Worm (Caenorhabditis elegans) whole organism, L4/young adult: ENCODE measurements around the gene clec-261.

Source experiments
- W03F9.2 ChIP-seq: fragments of 150-350 bp; optimal IDR thresholded peaks from 2 replicates; lab custom pipeline; 2014; ENCODE audit warnings: missing biosample characterization, missing genetic modification characterization
- dao-5 ChIP-seq: sonication (generic microtip); optimal IDR thresholded peaks from 2 replicates; lab custom pipeline; 2016; ENCODE audit warnings: missing genotype, missing genetic modification characterization, moderate library complexity, missing compliant biosample characterization
- him-1 ChIP-seq: sonication (generic microtip); optimal IDR thresholded peaks from 2 replicates; lab custom pipeline; 2016; ENCODE audit warnings: missing genotype, missing genetic modification reagents, missing genetic modification characterization, missing compliant biosample characterization

Gene clec-261

DNA sequence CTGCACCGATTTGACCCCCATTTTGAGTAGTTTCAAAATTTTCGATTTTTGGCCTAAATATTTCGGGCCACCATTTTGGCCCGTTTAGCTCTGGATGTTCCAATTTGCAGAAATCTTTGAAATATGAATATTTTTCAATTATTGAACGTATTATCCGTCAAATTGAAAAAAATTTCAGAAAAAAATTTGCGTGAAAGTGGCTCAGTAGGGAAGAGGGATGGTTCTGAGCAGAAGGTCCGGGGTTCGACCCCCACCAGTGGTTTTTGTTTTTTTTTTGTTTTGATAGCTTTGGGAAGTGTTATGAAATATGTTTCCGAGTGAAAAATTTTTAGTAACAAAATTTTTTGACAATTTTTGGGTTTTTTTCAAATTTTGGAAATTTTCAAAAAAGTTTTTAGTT lies 15.0 kb downstream of the clec-261 start:
- TF ChIP-seq W03F9.2 (tag; lab: Kevin White, UChicago) = no peak
- no peak for TF ChIP-seq dao-5 (tag; lab: Kevin White, UChicago)
- TF ChIP-seq him-1 (tag; lab: Kevin White, UChicago) = no peak

DNA sequence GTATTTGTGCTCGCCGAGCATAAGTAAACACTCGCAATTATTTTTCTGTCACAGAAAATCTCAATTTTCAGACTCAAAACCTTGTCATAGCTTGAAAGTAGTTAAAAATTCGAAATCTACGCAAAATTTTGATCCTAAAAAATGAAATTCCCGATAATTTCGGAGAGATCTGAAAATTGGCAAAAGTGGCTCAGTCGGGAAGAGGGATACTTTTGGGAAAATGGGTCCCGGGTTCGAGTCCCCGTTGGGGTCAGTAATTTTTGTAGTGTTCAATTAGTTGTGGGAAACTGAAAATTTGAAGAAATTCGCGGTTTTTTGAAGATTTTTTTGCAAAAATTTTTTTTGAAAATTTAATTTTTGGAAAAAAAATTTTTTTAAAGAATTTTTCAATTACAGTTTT lies 17.4 kb downstream of the clec-261 start:
- TF ChIP-seq him-1 (tag; lab: Kevin White, UChicago) = no peak
- TF ChIP-seq W03F9.2 (tag; lab: Kevin White, UChicago) = no peak
- no peak for TF ChIP-seq dao-5 (tag; lab: Kevin White, UChicago)

DNA sequence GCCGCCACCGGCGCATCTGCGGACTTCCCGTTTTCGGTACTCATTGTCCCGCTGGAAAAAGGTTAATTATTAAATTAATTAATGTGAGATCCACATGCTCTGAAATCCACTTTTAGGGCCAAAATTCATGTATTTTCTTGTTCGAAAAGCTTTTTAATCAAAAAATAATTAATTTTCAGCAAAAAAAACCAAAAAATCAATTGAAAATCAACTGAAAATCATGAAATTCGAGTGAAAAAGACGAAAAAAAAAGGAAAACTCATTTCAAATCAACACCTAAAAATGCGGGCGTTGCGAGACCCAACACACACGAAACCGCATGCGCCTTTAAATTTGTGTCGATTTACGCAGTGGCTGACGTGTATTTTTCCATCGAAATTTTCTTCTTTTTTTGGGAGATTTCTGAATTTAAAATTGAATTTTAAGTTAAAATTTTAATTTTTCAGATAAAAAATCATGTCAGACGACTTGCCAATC lies 24.6 kb downstream of the clec-261 start, which contains the start of the genes prmt-1 and cdkr-3:
Gene prmt-1 (minus strand): TSS at position 51 of the 477 bp plus-strand sequence.
Gene cdkr-3 (plus strand): TSS at position 447 of the 477 bp plus-strand sequence.
- TF ChIP-seq him-1 (tag; lab: Kevin White, UChicago) (no peak), W03F9.2 (tag; lab: Kevin White, UChicago) (peak; percentile 71)

- TF ChIP-seq W03F9.2 (tag; lab: Kevin White, UChicago) = no peak
- no peak for TF ChIP-seq dao-5 (tag; lab: Kevin White, UChicago)
- no peak for TF ChIP-seq him-1 (tag; lab: Kevin White, UChicago)
Observed at ce11 chrV:20266992-20267391, 27.3 kb downstream of the clec-261 start, which contains the start of gene mdt-17. Gene mdt-17 (minus strand): TSS chrV:20267247.

- no peak for TF ChIP-seq him-1 (tag; lab: Kevin White, UChicago)
- TF ChIP-seq W03F9.2 (tag; lab: Kevin White, UChicago) = no peak
- no peak for TF ChIP-seq dao-5 (tag; lab: Kevin White, UChicago)
Observed at ce11 chrV:20249438-20250120, 44.7 kb downstream of the clec-261 start, which contains the start of gene swsn-1. Gene swsn-1 (minus strand): TSS chrV:20249488.

ce11 chrV:20241243-20241862 lies 52.9 kb downstream of the clec-261 start:
- TF ChIP-seq him-1 (tag; lab: Kevin White, UChicago) (no peak), W03F9.2 (tag; lab: Kevin White, UChicago) (no peak), dao-5 (tag; lab: Kevin White, UChicago) (no peak)
